Worm (Caenorhabditis elegans): ENCODE data around the gene F28B12.6.

The F28B12.6 gene

ce11 chrII:5906274-5906673, 34.4 kb upstream of the F28B12.6 start, which contains the start of gene F59G1.8:
Gene F59G1.8, plus strand, starts transcription at chrII:5906566.
- TF ChIP-seq ets-4 (GFP tag; optimal IDR thresholded peaks at IDR 0.05), result no peak
- TF ChIP-seq mel-28 (tag; optimal IDR thresholded peaks at IDR 0.05; ENCODE audit: borderline replicate concordance), result no peak
- no peak for TF ChIP-seq hlh-26 (GFP tag; conservative IDR thresholded peaks at IDR 0.05)
- no peak for TF ChIP-seq die-1 (tag; optimal IDR thresholded peaks at IDR 0.05)
- TF ChIP-seq pha-4 (tag; optimal IDR thresholded peaks at IDR 0.05), result no peak
- TF ChIP-seq hlh-12 (tag; optimal IDR thresholded peaks at IDR 0.05), result no peak
- TF ChIP-seq ceh-91 (GFP tag; IDR thresholded peaks at IDR 0.05), result peak; percentile 30; the same call in 1 of the 2 replicates
- TF ChIP-seq K11D2.4 (GFP tag; IDR thresholded peaks at IDR 0.05), result no peak
- TF ChIP-seq aptf-2 (GFP tag; conservative IDR thresholded peaks at IDR 0.05), result 0 out of 2 replicates have a peak, but pooled peaks have one; percentile 17
- TF ChIP-seq fkh-3 (tag; optimal IDR thresholded peaks at IDR 0.05), result no peak
- peak; percentile 66 for TF ChIP-seq efl-1 (GFP tag; optimal IDR thresholded peaks at IDR 0.05)
- peak; percentile 34 for TF ChIP-seq dpl-1 (GFP tag; optimal IDR thresholded peaks at IDR 0.05)
- TF ChIP-seq C06A6.2 (GFP tag; conservative IDR thresholded peaks at IDR 0.05), result no peak
- TF ChIP-seq madf-8 (GFP tag; conservative IDR thresholded peaks at IDR 0.05), result peak; percentile 64
- no peak for TF ChIP-seq Y67H2A.10 (GFP tag; conservative IDR thresholded peaks at IDR 0.05)
- peak; percentile 64 for TF ChIP-seq lsl-1 (GFP tag; optimal IDR thresholded peaks at IDR 0.05)
- no peak for TF ChIP-seq rcor-1 (GFP tag; IDR thresholded peaks at IDR 0.05)
- no peak for TF ChIP-seq pbrm-1 (GFP tag; IDR thresholded peaks at IDR 0.05)
- peak; percentile 76 for TF ChIP-seq madf-6 (GFP tag; IDR thresholded peaks at IDR 0.05)
- TF ChIP-seq hrde-1 (tag; optimal IDR thresholded peaks at IDR 0.05; ENCODE audit: borderline replicate concordance), result no peak
- TF ChIP-seq F33H1.4 (GFP tag; IDR thresholded peaks at IDR 0.05), result peak; percentile 73

ce11 chrII:5907482-5907881, 33.2 kb upstream of the F28B12.6 start, which contains the start of gene vps-35:
Gene vps-35, plus strand, starts transcription at chrII:5907816.
- peak; percentile 30 for TF ChIP-seq lin-54 (GFP tag; optimal IDR thresholded peaks at IDR 0.05)
- no peak for TF ChIP-seq athp-1 (tag; optimal IDR thresholded peaks at IDR 0.05)
- TF ChIP-seq F23B12.7 (tag; optimal IDR thresholded peaks at IDR 0.05; ENCODE audit: insufficient read depth), result peak; percentile 81
- TF ChIP-seq ceh-100 (GFP tag; IDR thresholded peaks at IDR 0.05), result 0 out of 2 replicates have a peak, but pooled peaks have one; percentile 14
- no peak for TF ChIP-seq atf-7 (tag; optimal IDR thresholded peaks at IDR 0.05)
- no peak for TF ChIP-seq lir-1 (GFP tag; conservative IDR thresholded peaks at IDR 0.05)
- 0 out of 2 replicates have a peak, but pooled peaks have one; percentile 8 for TF ChIP-seq madf-6 (GFP tag; IDR thresholded peaks at IDR 0.05)
- no peak for TF ChIP-seq hmg-20 (GFP tag; IDR thresholded peaks at IDR 0.05)
- TF ChIP-seq pbrm-1 (GFP tag; IDR thresholded peaks at IDR 0.05), result no peak
- no peak for TF ChIP-seq attf-3 (GFP tag; conservative IDR thresholded peaks at IDR 0.05)
- TF ChIP-seq tlf-1 (GFP tag; optimal IDR thresholded peaks at IDR 0.05), result no peak
- TF ChIP-seq mxl-1 (tag; optimal IDR thresholded peaks at IDR 0.05), result no peak
- TF ChIP-seq B0336.3 (GFP tag; IDR thresholded peaks at IDR 0.05), result no peak
- TF ChIP-seq dpl-1 (GFP tag; optimal IDR thresholded peaks at IDR 0.05), result no peak
- no peak for TF ChIP-seq cebp-1 (GFP tag; IDR thresholded peaks at IDR 0.05)
- TF ChIP-seq cebp-1 (tag; optimal IDR thresholded peaks at IDR 0.05), result peak; percentile 34
- peak; percentile 63 for TF ChIP-seq attf-5 (GFP tag; optimal IDR thresholded peaks at IDR 0.05)
- no peak for TF ChIP-seq nfyb-1 (GFP tag; IDR thresholded peaks at IDR 0.05)
- peak; percentile 71 for TF ChIP-seq nhr-80 (tag; optimal IDR thresholded peaks at IDR 0.05)
- TF ChIP-seq mcd-1 (GFP tag; IDR thresholded peaks at IDR 0.05), result peak; percentile 82
- peak; percentile 54 for TF ChIP-seq dox-1 (GFP tag; IDR thresholded peaks at IDR 0.05)

All from whole organism, young adult.